Fruit fly (Drosophila melanogaster): Measurements from ENCODE around the gene Vav.

Gene Vav

DNA sequence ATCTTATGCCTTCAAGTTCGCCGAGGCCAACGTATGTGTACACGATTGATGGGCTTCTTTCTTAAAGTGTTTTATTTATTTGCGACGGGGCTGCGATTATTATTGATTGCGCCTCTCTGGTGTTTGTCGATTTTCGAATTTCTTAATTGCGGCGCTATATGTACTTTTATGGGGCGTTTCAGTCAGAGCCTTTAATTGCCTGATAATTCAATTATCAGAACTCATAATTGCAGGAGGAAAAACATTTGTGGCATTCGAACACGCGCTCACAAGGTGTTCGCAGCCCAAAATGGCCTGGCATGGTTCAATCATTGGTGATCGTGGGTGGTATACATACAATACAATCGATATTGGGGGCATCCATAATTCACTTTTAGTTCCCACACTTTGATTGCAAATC, 24.6 kb downstream of the Vav start:
- TF ChIP-seq Hnf4 (GFP tag; optimal IDR thresholded peaks at IDR 0.05) (no peak), Rel (GFP tag; optimal IDR thresholded peaks at IDR 0.05) (no peak), Rel (tag; optimal IDR thresholded peaks at IDR 0.05) (peak; percentile 37)

DNA sequence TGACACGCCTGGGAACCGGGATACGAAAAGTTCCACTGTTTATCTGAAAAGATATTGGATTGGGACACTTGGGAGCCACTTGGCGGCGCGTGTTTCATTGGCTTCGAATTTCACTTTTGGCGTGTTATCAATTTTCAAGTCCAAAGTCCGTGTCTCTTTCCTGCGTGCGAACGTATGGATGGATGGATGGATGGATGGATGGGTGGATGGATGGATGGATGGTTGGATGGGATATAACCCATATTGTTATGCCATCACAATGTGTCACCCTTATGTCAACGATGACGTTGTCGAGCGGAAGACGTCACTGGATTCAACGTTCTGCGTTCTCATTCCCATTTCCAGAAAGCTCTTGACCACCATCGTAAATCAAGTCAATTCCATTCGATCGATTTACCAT, 26.2 kb downstream of the Vav start:
- no peak for TF ChIP-seq dmrt93B (GFP tag; optimal IDR thresholded peaks at IDR 0.05)
- TF ChIP-seq br (GFP tag; optimal IDR thresholded peaks at IDR 0.05): no peak
- no peak for TF ChIP-seq N (GFP tag; optimal IDR thresholded peaks at IDR 0.05)
- TF ChIP-seq Dfd (GFP tag; optimal IDR thresholded peaks at IDR 0.05): no peak
- TF ChIP-seq dl (GFP tag; optimal IDR thresholded peaks at IDR 0.05; ENCODE audit: insufficient read depth in 1 of 2, partially characterized antibody in 2 of 2): no peak
- TF ChIP-seq Dif (GFP tag; optimal IDR thresholded peaks at IDR 0.05; ENCODE audit: partially characterized antibody): no peak
- no peak for TF ChIP-seq HLH106 (tag; optimal IDR thresholded peaks at IDR 0.05)
- TF ChIP-seq Sp1 (GFP tag; optimal IDR thresholded peaks at IDR 0.05): no peak
- TF ChIP-seq psq (GFP tag; optimal IDR thresholded peaks at IDR 0.05): no peak
- TF ChIP-seq lola (GFP tag; optimal IDR thresholded peaks at IDR 0.05): no peak
- no peak for TF ChIP-seq foxo (GFP tag; optimal IDR thresholded peaks at IDR 0.05)
- no peak for TF ChIP-seq CG32264 (GFP tag; optimal IDR thresholded peaks at IDR 0.05)
- no peak for TF ChIP-seq woc (GFP tag; optimal IDR thresholded peaks at IDR 0.05)
- no peak for TF ChIP-seq h (GFP tag; optimal IDR thresholded peaks at IDR 0.05)
- TF ChIP-seq ey (GFP tag; optimal IDR thresholded peaks at IDR 0.05): no peak
- no peak for TF ChIP-seq CG9705 (GFP tag; optimal IDR thresholded peaks at IDR 0.05)

dm6 chrX:19289318-19289970, 27.8 kb downstream of the Vav start:
- TF ChIP-seq Dfd (GFP tag; optimal IDR thresholded peaks at IDR 0.05) (no peak), jim (GFP tag; optimal IDR thresholded peaks at IDR 0.05) (peak; percentile 90), usp (GFP tag; optimal IDR thresholded peaks at IDR 0.05) (no peak), sage (GFP tag; optimal IDR thresholded peaks at IDR 0.05) (peak; percentile 97), OdsH (GFP tag; optimal IDR thresholded peaks at IDR 0.05) (peak; percentile 94), Sp1 (GFP tag; optimal IDR thresholded peaks at IDR 0.05) (peak; percentile 96), Rel (GFP tag; optimal IDR thresholded peaks at IDR 0.05) (peak; percentile 92), Rel (tag; optimal IDR thresholded peaks at IDR 0.05) (peak; percentile 91), dmrt93B (GFP tag; optimal IDR thresholded peaks at IDR 0.05) (peak; percentile 96), Hnf4 (GFP tag; optimal IDR thresholded peaks at IDR 0.05) (peak; percentile 99), dsf (GFP tag; optimal IDR thresholded peaks at IDR 0.05; ENCODE audit: borderline replicate concordance) (peak; percentile 87), psq (GFP tag; optimal IDR thresholded peaks at IDR 0.05) (peak; percentile 92), Hr78 (GFP tag; optimal IDR thresholded peaks at IDR 0.05) (no peak), CG9705 (GFP tag; optimal IDR thresholded peaks at IDR 0.05) (peak; percentile 97), dl (GFP tag; optimal IDR thresholded peaks at IDR 0.05; ENCODE audit: insufficient read depth in 1 of 2, partially characterized antibody in 2 of 2) (no peak), Hr83 (GFP tag; optimal IDR thresholded peaks at IDR 0.05; ENCODE audit: poor library complexity, severe bottlenecking) (peak; percentile 95), h (GFP tag; optimal IDR thresholded peaks at IDR 0.05) (peak; percentile 98), Jra (GFP tag; optimal IDR thresholded peaks at IDR 0.05) (peak; percentile 95), sv (GFP tag; optimal IDR thresholded peaks at IDR 0.05) (peak; percentile 80), ey (GFP tag; optimal IDR thresholded peaks at IDR 0.05) (peak; percentile 98), Dif (GFP tag; optimal IDR thresholded peaks at IDR 0.05; ENCODE audit: partially characterized antibody) (no peak), tai (GFP tag; optimal IDR thresholded peaks at IDR 0.05) (peak; percentile 97), woc (GFP tag; optimal IDR thresholded peaks at IDR 0.05) (peak; percentile 98), rgr (GFP tag; optimal IDR thresholded peaks at IDR 0.05) (peak; percentile 97), CG32264 (GFP tag; optimal IDR thresholded peaks at IDR 0.05) (peak; percentile 97), N (GFP tag; optimal IDR thresholded peaks at IDR 0.05) (no peak), fru (GFP tag; optimal IDR thresholded peaks at IDR 0.05) (peak; percentile 98), HLH106 (tag; optimal IDR thresholded peaks at IDR 0.05) (peak; percentile 98), Abd-B (GFP tag; optimal IDR thresholded peaks at IDR 0.05) (no peak), lola (GFP tag; optimal IDR thresholded peaks at IDR 0.05) (no peak), pan (optimal IDR thresholded peaks at IDR 0.05) (no peak), br (GFP tag; optimal IDR thresholded peaks at IDR 0.05) (peak; percentile 98), CrebA (GFP tag; optimal IDR thresholded peaks at IDR 0.05; ENCODE audit: borderline replicate concordance) (peak; percentile 82), Myc (optimal IDR thresholded peaks at IDR 0.05) (no peak), GATAd (GFP tag; optimal IDR thresholded peaks at IDR 0.05) (peak; percentile 93), Mio (GFP tag; optimal IDR thresholded peaks at IDR 0.05) (peak; percentile 78), brk (GFP tag; optimal IDR thresholded peaks at IDR 0.05) (peak; percentile 92), Vsx2 (GFP tag; optimal IDR thresholded peaks at IDR 0.05; ENCODE audit: partially characterized antibody) (no peak), foxo (GFP tag; optimal IDR thresholded peaks at IDR 0.05) (peak; percentile 92 to 98)
